Fruit fly (Drosophila melanogaster) whole organism, embryonic: ENCODE results near the gene CG31817.

Source experiments
- Bdp1 ChIP-seq: fragments of 200-800 bp; sonication (Bioruptor generic); optimal IDR thresholded peaks from 3 replicates; lab custom pipeline; 2016; ENCODE audit warnings: missing biosample characterization, missing genetic modification characterization
- CG10267 ChIP-seq: fragments of 200-800 bp; sonication (Bioruptor generic); optimal IDR thresholded peaks from 2 replicates; lab custom pipeline; 2018; ENCODE audit warnings: missing biosample characterization, mild to moderate bottlenecking, missing genetic modification characterization, moderate library complexity
- CG12104 ChIP-seq: fragments of 200-800 bp; sonication (Bioruptor generic); optimal IDR thresholded peaks from 3 replicates; lab custom pipeline; 2016; ENCODE audit warnings: missing biosample characterization, missing genetic modification characterization
- CG12744 ChIP-seq: fragments of 200-800 bp; sonication (Bioruptor generic); optimal IDR thresholded peaks from 2 replicates; lab custom pipeline; 2016; ENCODE audit warnings: missing biosample characterization, missing genetic modification characterization
- CG2712 ChIP-seq: fragments of 200-800 bp; optimal IDR thresholded peaks from 3 replicates; lab custom pipeline; 2019; ENCODE audit warnings: missing biosample characterization, mild to moderate bottlenecking, missing genetic modification characterization, moderate library complexity
- CG30431 ChIP-seq: fragments of 200-800 bp; sonication (Bioruptor generic); optimal IDR thresholded peaks from 2 replicates; lab custom pipeline; 2017; ENCODE audit warnings: missing biosample characterization, missing genetic modification characterization
- CG8089 ChIP-seq: fragments of 200-800 bp; sonication (Bioruptor generic); optimal IDR thresholded peaks from 3 replicates; lab custom pipeline; 2016; ENCODE audit warnings: missing biosample characterization, missing genetic modification characterization
- CG8359 ChIP-seq: fragments of 200-800 bp; sonication (Bioruptor generic); optimal IDR thresholded peaks from 2 replicates; lab custom pipeline; 2017; ENCODE audit warnings: missing biosample characterization, mild to moderate bottlenecking, missing genetic modification characterization, borderline replicate concordance
- Dad ChIP-seq: fragments of 200-800 bp; sonication (Bioruptor generic); optimal IDR thresholded peaks from 3 replicates; lab custom pipeline; 2016; ENCODE audit warnings: missing biosample characterization, missing genetic modification characterization
- Dip2 ChIP-seq: fragments of 200-800 bp; sonication (Bioruptor generic); IDR thresholded peaks from 2 replicates; pipeline ENCODE4 v1.3.6; 2022; ENCODE audit warnings: missing biosample characterization, missing genetic modification characterization
- Elba2 ChIP-seq: fragments of 200-800 bp; sonication (Bioruptor generic); optimal IDR thresholded peaks from 3 replicates; lab custom pipeline; 2016; ENCODE audit warnings: missing biosample characterization, missing genetic modification characterization
- Ets65A ChIP-seq: fragments of 200-800 bp; sonication (Bioruptor generic); peaks from one replicate; lab custom pipeline; 2016; ENCODE audit warnings: missing biosample characterization, missing genetic modification characterization
- HLH4C ChIP-seq: fragments of 200-800 bp; sonication (Bioruptor generic); IDR thresholded peaks from 3 replicates; pipeline ENCODE4 v1.3.6; 2022; ENCODE audit warnings: missing biosample characterization, missing genetic modification characterization; ENCODE audit not compliant: partially characterized antibody
- HmgD ChIP-seq: fragments of 200-800 bp; sonication (Bioruptor generic); optimal IDR thresholded peaks from 3 replicates; lab custom pipeline; 2016; ENCODE audit warnings: missing biosample characterization, missing genetic modification characterization
- Lhr ChIP-seq: fragments of 200-800 bp; sonication (Bioruptor generic); optimal IDR thresholded peaks from 3 replicates; lab custom pipeline; 2017; ENCODE audit warnings: mild to moderate bottlenecking, missing biosample characterization, missing genetic modification reagents, missing genetic modification characterization
- Sox100B ChIP-seq: fragments of 200-800 bp; sonication (Bioruptor generic); optimal IDR thresholded peaks from 3 replicates; lab custom pipeline; 2018; ENCODE audit warnings: missing biosample characterization, mild to moderate bottlenecking, missing genetic modification characterization
- abd-A ChIP-seq: fragments of 200-800 bp; sonication (Bioruptor generic); optimal IDR thresholded peaks from 3 replicates; lab custom pipeline; 2019; ENCODE audit warnings: missing biosample characterization, mild to moderate bottlenecking, missing genetic modification characterization, moderate library complexity
- dati ChIP-seq: fragments of 200-800 bp; sonication (Bioruptor generic); IDR thresholded peaks from 2 replicates; pipeline ENCODE4 v1.3.6; 2022; ENCODE audit warnings: missing biosample characterization, missing genetic modification characterization
- her ChIP-seq: fragments of 200-800 bp; sonication (Bioruptor generic); optimal IDR thresholded peaks from 2 replicates; lab custom pipeline; 2016; ENCODE audit warnings: missing biosample characterization, missing genetic modification characterization
- jing ChIP-seq: fragments of 200-800 bp; sonication (Bioruptor generic); optimal IDR thresholded peaks from 2 replicates; lab custom pipeline; 2018; ENCODE audit warnings: missing biosample characterization, mild to moderate bottlenecking, missing genetic modification characterization
- sens ChIP-seq: fragments of 200-800 bp; sonication (Bioruptor generic); peaks from one replicate; lab custom pipeline; 2016; ENCODE audit warnings: missing biosample characterization, missing genetic modification characterization
- twi ChIP-seq: fragments of 200-800 bp; optimal IDR thresholded peaks from 2 replicates; lab custom pipeline; 2019; ENCODE audit warnings: missing biosample characterization, mild to moderate bottlenecking, missing genetic modification characterization, moderate library complexity
- usp ChIP-seq: fragments of >200 bp; optimal IDR thresholded peaks from 2 replicates; lab custom pipeline; 2017; ENCODE audit warnings: missing biosample characterization, missing genetic modification characterization
- vnd ChIP-seq: fragments of 200-800 bp; sonication (Bioruptor generic); IDR thresholded peaks from 3 replicates; pipeline ENCODE4 v1.3.6; 2022; ENCODE audit warnings: missing biosample characterization, missing genetic modification characterization; ENCODE audit not compliant: partially characterized antibody
- zfh1 ChIP-seq: fragments of 200-800 bp; sonication (Bioruptor generic); IDR thresholded peaks from 3 replicates; pipeline ENCODE4 v1.3.6; 2022; ENCODE audit warnings: missing biosample characterization, missing genetic modification characterization

CG31817 gene

dm6 chr2L:16281419-16282076 lies 56.1 kb downstream of the CG31817 start (continued):
- peak; percentile 77 for TF ChIP-seq sens (GFP tag; lab: Kevin White, UChicago)
- TF ChIP-seq CG12744: no peak
- TF ChIP-seq HmgD (GFP tag; lab: Kevin White, UChicago): no peak
- no peak for TF ChIP-seq CG8359 (GFP tag; lab: Kevin White, UChicago)
- peak; percentile 29 for TF ChIP-seq CG2712
- peak; percentile 22 for TF ChIP-seq twi
- TF ChIP-seq jing (GFP tag; lab: Kevin White, UChicago): no peak
- TF ChIP-seq Dad (GFP tag; lab: Kevin White, UChicago): no peak
- TF ChIP-seq Dip2 (GFP tag; lab: Robert Waterston, UW): no peak
- TF ChIP-seq CG8089 (GFP tag; lab: Kevin White, UChicago): no peak
- peak; percentile 38 for TF ChIP-seq Ets65A (GFP tag; lab: Kevin White, UChicago)
- no peak for TF ChIP-seq CG30431 (GFP tag; lab: Kevin White, UChicago)
- TF ChIP-seq her (GFP tag; lab: Kevin White, UChicago): no peak
- TF ChIP-seq usp (GFP tag; lab: Kevin White, UChicago): no peak
- no peak for TF ChIP-seq CG12104 (GFP tag; lab: Kevin White, UChicago)
- TF ChIP-seq Lhr (GFP tag; lab: Kevin White, UChicago): no peak
- TF ChIP-seq abd-A: no peak
- TF ChIP-seq zfh1 (GFP tag; lab: Robert Waterston, UW): no peak
- peak; percentile 8 for TF ChIP-seq CG10267 (tag; lab: Kevin White, UChicago)
- no peak for TF ChIP-seq HLH4C
- TF ChIP-seq Bdp1 (GFP tag; lab: Kevin White, UChicago): no peak
- TF ChIP-seq Elba2 (GFP tag; lab: Kevin White, UChicago): no peak
- peak; percentile 25 for TF ChIP-seq Sox100B (GFP tag; lab: Kevin White, UChicago)
- TF ChIP-seq vnd: no peak
- TF ChIP-seq dati (GFP tag; lab: Robert Waterston, UW): no peak
